Fruit fly (Drosophila melanogaster): Measurements from ENCODE around the gene Spp.

Spp gene

DNA sequence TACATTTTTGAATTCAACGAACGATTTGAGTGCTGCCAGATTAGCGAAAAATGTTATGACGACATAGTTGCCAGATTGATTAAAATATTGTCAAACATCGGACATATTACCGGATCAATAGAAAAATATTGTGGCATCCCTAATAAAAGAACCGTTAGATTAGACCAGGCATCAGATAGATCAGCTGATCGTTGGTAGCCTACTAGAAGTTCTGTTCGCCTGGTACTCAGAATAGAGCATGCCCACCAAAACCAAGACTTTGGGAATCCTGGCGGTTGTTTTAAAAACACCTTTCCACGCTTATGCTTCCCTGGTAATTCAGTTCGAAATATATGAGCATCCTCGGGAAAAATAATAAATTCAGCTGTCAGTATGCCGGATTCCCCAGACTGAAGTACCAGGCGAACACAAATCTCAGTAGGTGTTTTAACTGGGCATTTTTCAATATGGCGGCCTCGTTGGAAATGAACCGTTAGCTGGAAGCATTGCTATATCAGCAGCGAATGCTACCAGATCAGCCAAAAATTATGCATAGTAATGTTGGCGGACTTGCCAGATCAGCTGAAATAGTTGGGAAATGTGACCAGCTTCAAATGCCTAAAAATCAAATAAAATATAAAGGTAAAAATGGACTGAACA lies 3.8 kb downstream of the Spp start (continued):
- TF ChIP-seq bab2 (GFP tag; optimal IDR thresholded peaks at IDR 0.05) (peak; percentile 19), Scr (GFP tag; IDR thresholded peaks at IDR 0.05; ENCODE audit: partially characterized antibody) (peak; percentile 63), MBD-R2 (GFP tag; IDR thresholded peaks at IDR 0.05) (no peak; the same call in 1 of the 2 replicates), pb (GFP tag; optimal IDR thresholded peaks at IDR 0.05) (no peak), al (GFP tag; IDR thresholded peaks at IDR 0.05) (no peak), Usf (GFP tag; optimal IDR thresholded peaks at IDR 0.05) (no peak), CG7928 (GFP tag; optimal IDR thresholded peaks at IDR 0.05) (peak; percentile 9), CG6854 (GFP tag; optimal IDR thresholded peaks at IDR 0.05) (no peak), CG12236 (GFP tag; optimal IDR thresholded peaks at IDR 0.05) (no peak), dpn (GFP tag; optimal IDR thresholded peaks at IDR 0.05) (peak in 1 of 2 experiments; percentile 2), CG30431 (GFP tag; optimal IDR thresholded peaks at IDR 0.05) (no peak), klu (GFP tag; IDR thresholded peaks at IDR 0.05) (no peak), CG2116 (GFP tag; optimal IDR thresholded peaks at IDR 0.05) (peak; percentile 53), NfI (GFP tag; optimal IDR thresholded peaks at IDR 0.05) (peak; percentile 19), pan (optimal IDR thresholded peaks at IDR 0.05) (no peak), pan (GFP tag; optimal IDR thresholded peaks at IDR 0.05 in 1 of 2, IDR thresholded peaks at IDR 0.05 in 1 of 2) (no peak), CG11695 (GFP tag; IDR thresholded peaks at IDR 0.05) (no peak), Med (GFP tag) (peak; percentile 88), nom (GFP tag; optimal IDR thresholded peaks at IDR 0.05) (peak; percentile 21), shn (GFP tag; optimal IDR thresholded peaks at IDR 0.05) (no peak), CG17359 (tag; optimal IDR thresholded peaks at IDR 0.05) (no peak), bowl (GFP tag; IDR thresholded peaks at IDR 0.05) (no peak), CG10543 (GFP tag; optimal IDR thresholded peaks at IDR 0.05) (peak; percentile 61), mld (GFP tag; IDR thresholded peaks at IDR 0.05; ENCODE audit: partially characterized antibody) (peak; percentile 66; the same call in 1 of the 3 replicates), Pdp1 (GFP tag; optimal IDR thresholded peaks at IDR 0.05) (peak in 1 of 2 experiments; percentile 8), CG30020 (tag; optimal IDR thresholded peaks at IDR 0.05) (no peak), Mes4 (GFP tag; optimal IDR thresholded peaks at IDR 0.05) (peak; percentile 21), Sox100B (GFP tag; optimal IDR thresholded peaks at IDR 0.05) (no peak), Ptx1 (GFP tag; IDR thresholded peaks at IDR 0.05) (no peak), pnt (GFP tag; optimal IDR thresholded peaks at IDR 0.05) (no peak), ind (GFP tag; optimal IDR thresholded peaks at IDR 0.05) (no peak), CG6813 (GFP tag; optimal IDR thresholded peaks at IDR 0.05) (peak; percentile 17), dm (GFP tag; optimal IDR thresholded peaks at IDR 0.05) (peak; percentile 63), dmrt11E (tag; optimal IDR thresholded peaks at IDR 0.05) (no peak), CG2678 (tag; optimal IDR thresholded peaks at IDR 0.05) (no peak), bigmax (GFP tag; optimal IDR thresholded peaks at IDR 0.05) (no peak), Tbp (GFP tag; optimal IDR thresholded peaks at IDR 0.05) (no peak), CG15601 (tag; optimal IDR thresholded peaks at IDR 0.05) (peak; percentile 45), mirr (GFP tag; optimal IDR thresholded peaks at IDR 0.05) (peak; percentile 37), slbo (GFP tag; IDR thresholded peaks at IDR 0.05) (no peak; the same call in 1 of the 2 replicates), ase (GFP tag; IDR thresholded peaks at IDR 0.05) (0 out of 3 replicates have a peak, but pooled peaks have one; percentile 36), Jarid2 (GFP tag; optimal IDR thresholded peaks at IDR 0.05) (no peak), CG18262 (tag; optimal IDR thresholded peaks at IDR 0.05) (peak; percentile 43), CG13424 (tag; optimal IDR thresholded peaks at IDR 0.05) (no peak), CG11085 (GFP tag; IDR thresholded peaks at IDR 0.05) (no peak), her (GFP tag; optimal IDR thresholded peaks at IDR 0.05) (no peak), ham (GFP tag; IDR thresholded peaks at IDR 0.05) (no peak), Doc3 (GFP tag; IDR thresholded peaks at IDR 0.05; ENCODE audit: partially characterized antibody) (peak; percentile 61; the same call in 1 of the 3 replicates), amos (GFP tag; IDR thresholded peaks at IDR 0.05; ENCODE audit: partially characterized antibody) (peak; percentile 36)

All from whole organism, embryonic.